Worm (Caenorhabditis elegans) whole organism, midembryonic: Measurements from ENCODE around the gene C50F4.10.

Experiments
- T22C8.4 ChIP-seq: fragments of 200-800 bp; sonication (Bioruptor generic); IDR thresholded peaks from 2 replicates; pipeline ENCODE4 v1.3.6; 2022; ENCODE audit warnings: missing genetic modification characterization, missing compliant biosample characterization
- cog-1 ChIP-seq: sonication (generic microtip); optimal IDR thresholded peaks from 2 replicates; lab custom pipeline; 2016; ENCODE audit warnings: missing genetic modification characterization, missing compliant biosample characterization
- flt-1 ChIP-seq: fragments of 200-800 bp; sonication (Bioruptor generic); IDR thresholded peaks from 2 replicates; pipeline ENCODE4 v1.3.6; 2022; ENCODE audit warnings: missing genetic modification characterization, missing compliant biosample characterization
- klf-2 ChIP-seq: fragments of 200-800 bp; sonication (Bioruptor generic); conservative IDR thresholded peaks from 2 replicates; pipeline ENCODE4 v1.3.6; 2022; ENCODE audit warnings: missing genetic modification reagents, missing genetic modification characterization, missing compliant biosample characterization
- ref-1 ChIP-seq: fragments of 200-800 bp; sonication (Bioruptor generic); conservative IDR thresholded peaks from 2 replicates; pipeline ENCODE4 v1.3.6; 2022; ENCODE audit warnings: missing genetic modification reagents, missing genetic modification characterization, missing compliant biosample characterization
- tab-1 ChIP-seq: fragments of 200-800 bp; sonication (Bioruptor generic); IDR thresholded peaks from 2 replicates; pipeline ENCODE4 v1.3.6; 2022; ENCODE audit warnings: missing genetic modification characterization, missing compliant biosample characterization
- ztf-23 ChIP-seq: fragments of 200-800 bp; sonication (Bioruptor generic); IDR thresholded peaks from 2 replicates; pipeline ENCODE4 v1.3.6; 2022; ENCODE audit warnings: missing genetic modification reagents, missing genetic modification characterization, missing compliant biosample characterization
- ztf-29 ChIP-seq: fragments of 200-800 bp; sonication (Bioruptor generic); IDR thresholded peaks from 2 replicates; pipeline ENCODE4 v1.3.6; 2022; ENCODE audit warnings: missing genetic modification reagents, missing genetic modification characterization, missing compliant biosample characterization

DNA sequence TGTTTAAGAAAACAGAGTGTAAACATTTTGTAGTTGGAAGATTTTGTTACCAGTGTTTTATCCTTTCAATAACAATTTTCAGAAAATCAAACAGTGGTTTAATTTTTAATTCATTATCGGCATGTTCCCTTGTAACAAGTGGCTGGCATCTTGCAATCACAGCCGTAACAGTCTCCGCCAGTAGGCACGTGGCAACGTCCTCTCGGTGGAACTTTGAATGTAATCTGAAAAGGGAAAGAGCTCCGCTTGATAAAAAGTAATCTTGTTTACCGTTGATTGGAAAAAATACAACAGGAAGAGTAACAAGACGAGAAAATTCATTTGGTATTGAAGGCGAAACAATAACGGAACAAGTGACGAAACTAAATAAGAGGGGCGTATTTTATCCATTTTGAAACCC lies 42.0 kb downstream of the C50F4.10 start, which contains the start of gene K06A4.10:
- TF ChIP-seq flt-1 (no peak), ztf-23 (no peak), ztf-29 (GFP tag; lab: Robert Waterston, UW) (no peak), T22C8.4 (GFP tag; lab: Robert Waterston, UW) (no peak), klf-2 (GFP tag; lab: Robert Waterston, UW) (no peak), cog-1 (tag; lab: Kevin White, UChicago) (no peak), tab-1 (GFP tag; lab: Robert Waterston, UW) (no peak), ref-1 (GFP tag; lab: Robert Waterston, UW) (no peak)
